Worm (Caenorhabditis elegans) whole organism, L1 larva: ENCODE results near the gene C23G10.1.

ENCODE experiments used
- ces-1 ChIP-seq: fragments of 150-350 bp; optimal IDR thresholded peaks from 2 replicates; lab custom pipeline; 2014; ENCODE audit warnings: missing biosample characterization, missing genetic modification reagents, missing genetic modification characterization
- hlh-17 ChIP-seq: fragments of 200-800 bp; sonication (Bioruptor generic); optimal IDR thresholded peaks from 2 replicates; lab custom pipeline; 2018; ENCODE audit warnings: missing genetic modification characterization, mild to moderate bottlenecking, missing compliant biosample characterization, moderate library complexity, borderline replicate concordance
- jun-1 ChIP-seq: fragments of 150-350 bp; optimal IDR thresholded peaks from 2 replicates; lab custom pipeline; 2014; ENCODE audit warnings: missing biosample characterization, missing genetic modification reagents, missing genetic modification characterization
- mab-9 ChIP-seq: fragments of 200-800 bp; sonication (Bioruptor generic); IDR thresholded peaks from 2 replicates; pipeline ENCODE4 v1.3.6; 2022; ENCODE audit warnings: missing genetic modification reagents, missing genetic modification characterization, missing compliant biosample characterization
- nhr-77 ChIP-seq: fragments of 150-350 bp; optimal IDR thresholded peaks from 2 replicates; lab custom pipeline; 2014; ENCODE audit warnings: missing biosample characterization, missing genetic modification characterization

ce11 chrIII:6256675-6257074 is 47.6 kb downstream of the C23G10.1 start, which contains the start of gene srg-9:
- TF ChIP-seq jun-1 (no peak), hlh-17 (GFP tag; lab: Kevin White, UChicago) (no peak), nhr-77 (tag; lab: Kevin White, UChicago) (no peak), mab-9 (GFP tag; lab: Robert Waterston, UW) (no peak), ces-1 (GFP tag; lab: Kevin White, UChicago) (no peak)
